In genomic region chr3L:4490702-4491243, dm6 we compare ENCODE assay signal across 1 fruit fly cellular context.
TF ChIP-seq lines count a peak whose summit lies in the region.

CG13722 (minus strand) TSS chr3L:4490963.

TF ChIP-seq in whole organism, embryonic, 481 proteins besides CTCF, POLR2A, EP300 and RAD21 (continued from another document):
- TF ChIP-seq scrt (GFP tag; optimal IDR thresholded peaks at IDR 0.05; lab: Kevin White, UChicago) (no peak), CG5953 (GFP tag; IDR thresholded peaks at IDR 0.05; lab: Robert Waterston, UW) (no peak), HLH4C (GFP tag; IDR thresholded peaks at IDR 0.05; lab: Robert Waterston, UW; ENCODE audit: partially characterized antibody) (no peak), Lim3 (GFP tag; IDR thresholded peaks at IDR 0.05; lab: Robert Waterston, UW) (no peak), CG2129 (GFP tag; IDR thresholded peaks at IDR 0.05; lab: Robert Waterston, UW; ENCODE audit: partially characterized antibody) (no peak), CG11695 (GFP tag; IDR thresholded peaks at IDR 0.05; lab: Robert Waterston, UW) (no peak), fd64A (GFP tag; optimal IDR thresholded peaks at IDR 0.05; lab: Kevin White, UChicago) (no peak), bcd (GFP tag; optimal IDR thresholded peaks at IDR 0.05; lab: Kevin White, UChicago) (no peak), pan (optimal IDR thresholded peaks at IDR 0.05; lab: Kevin White, UChicago) (no peak), pan (GFP tag; optimal IDR thresholded peaks at IDR 0.05 in 1 of 2, IDR thresholded peaks at IDR 0.05 in 1 of 2) (peak in 1 of 2 experiments; percentile 15), vnd (GFP tag; IDR thresholded peaks at IDR 0.05; lab: Robert Waterston, UW; ENCODE audit: partially characterized antibody) (no peak), E2f2 (GFP tag; IDR thresholded peaks at IDR 0.05; lab: Robert Waterston, UW) (0 out of 2 replicates have a peak, but pooled peaks have one; percentile 13), chm (GFP tag; IDR thresholded peaks at IDR 0.05; lab: Robert Waterston, UW) (no peak), Kr (GFP tag; optimal IDR thresholded peaks at IDR 0.05; lab: Kevin White, UChicago) (no peak), p53 (GFP tag; optimal IDR thresholded peaks at IDR 0.05; lab: Kevin White, UChicago) (no peak), D19A (tag; optimal IDR thresholded peaks at IDR 0.05; lab: Kevin White, UChicago) (no peak), btn (GFP tag; optimal IDR thresholded peaks at IDR 0.05; lab: Kevin White, UChicago) (no peak), fu2 (GFP tag; optimal IDR thresholded peaks at IDR 0.05; lab: Kevin White, UChicago) (no peak), CG12219 (GFP tag; optimal IDR thresholded peaks at IDR 0.05; lab: Kevin White, UChicago) (no peak), BEAF-32 (GFP tag; optimal IDR thresholded peaks at IDR 0.05; lab: Kevin White, UChicago) (no peak), dysf (GFP tag; IDR thresholded peaks at IDR 0.05; lab: Robert Waterston, UW) (0 out of 3 replicates have a peak, but pooled peaks have one; percentile 14), hbn (GFP tag; IDR thresholded peaks at IDR 0.05; lab: Robert Waterston, UW; ENCODE audit: partially characterized antibody) (no peak), CG10321 (GFP tag; IDR thresholded peaks at IDR 0.05; lab: Robert Waterston, UW) (no peak), CG10959 (GFP tag; IDR thresholded peaks at IDR 0.05; lab: Robert Waterston, UW) (no peak), Hr51 (GFP tag; optimal IDR thresholded peaks at IDR 0.05; lab: Kevin White, UChicago) (no peak), lmd (GFP tag; IDR thresholded peaks at IDR 0.05; lab: Robert Waterston, UW) (no peak), Oaz (GFP tag; IDR thresholded peaks at IDR 0.05; lab: Robert Waterston, UW) (no peak), CG17912 (GFP tag; optimal IDR thresholded peaks at IDR 0.05; lab: Kevin White, UChicago) (no peak), CG11560 (tag; IDR thresholded peaks at IDR 0.05; lab: Robert Waterston, UW) (no peak), Rx (GFP tag; IDR thresholded peaks at IDR 0.05; lab: Robert Waterston, UW) (no peak), nerfin-1 (tag; optimal IDR thresholded peaks at IDR 0.05; lab: Kevin White, UChicago) (no peak), CG18599 (GFP tag; optimal IDR thresholded peaks at IDR 0.05; lab: Kevin White, UChicago) (no peak), tio (GFP tag; optimal IDR thresholded peaks at IDR 0.05; lab: Kevin White, UChicago) (no peak), CG7271 (tag; optimal IDR thresholded peaks at IDR 0.05; lab: Kevin White, UChicago) (no peak), hb (GFP tag; IDR thresholded peaks at IDR 0.05; lab: Robert Waterston, UW; ENCODE audit: partially characterized antibody) (no peak), Dp (GFP tag; optimal IDR thresholded peaks at IDR 0.05; lab: Kevin White, UChicago) (no peak), CG12391 (tag; optimal IDR thresholded peaks at IDR 0.05; lab: Kevin White, UChicago) (no peak), Dad (GFP tag; optimal IDR thresholded peaks at IDR 0.05; lab: Kevin White, UChicago) (no peak), YL-1 (GFP tag; optimal IDR thresholded peaks at IDR 0.05; lab: Kevin White, UChicago) (no peak), sna (GFP tag; IDR thresholded peaks at IDR 0.05; lab: Robert Waterston, UW; ENCODE audit: partially characterized antibody) (0 out of 2 replicates have a peak, but pooled peaks have one; percentile 18), eyg (GFP tag; optimal IDR thresholded peaks at IDR 0.05; lab: Kevin White, UChicago) (no peak), CG16779 (GFP tag; IDR thresholded peaks at IDR 0.05; lab: Robert Waterston, UW) (no peak), twi (tag; optimal IDR thresholded peaks at IDR 0.05; lab: Kevin White, UChicago) (no peak), CG7928 (GFP tag; optimal IDR thresholded peaks at IDR 0.05; lab: Kevin White, UChicago) (no peak), CG6813 (GFP tag; optimal IDR thresholded peaks at IDR 0.05; lab: Kevin White, UChicago) (no peak), Bgb (GFP tag; IDR thresholded peaks at IDR 0.05; lab: Robert Waterston, UW; ENCODE audit: partially characterized antibody) (no peak), grn (GFP tag; optimal IDR thresholded peaks at IDR 0.05; lab: Kevin White, UChicago) (no peak), peb (GFP tag; IDR thresholded peaks at IDR 0.05; lab: Robert Waterston, UW) (no peak), croc (GFP tag; conservative IDR thresholded peaks at IDR 0.05; lab: Robert Waterston, UW) (no peak), CG1529 (GFP tag; optimal IDR thresholded peaks at IDR 0.05; lab: Kevin White, UChicago) (no peak), CG32532 (GFP tag; IDR thresholded peaks at IDR 0.05; lab: Robert Waterston, UW) (no peak), repo (GFP tag; optimal IDR thresholded peaks at IDR 0.05; lab: Kevin White, UChicago) (no peak), CG33213 (GFP tag; optimal IDR thresholded peaks at IDR 0.05; lab: Kevin White, UChicago) (no peak), maf-S (GFP tag; optimal IDR thresholded peaks at IDR 0.05; lab: Kevin White, UChicago) (no peak), CG4707 (GFP tag; optimal IDR thresholded peaks at IDR 0.05; lab: Kevin White, UChicago) (no peak), CG10274 (GFP tag; optimal IDR thresholded peaks at IDR 0.05; lab: Kevin White, UChicago) (peak; percentile 13), CG9727 (GFP tag; optimal IDR thresholded peaks at IDR 0.05; lab: Kevin White, UChicago) (no peak), crol (GFP tag; IDR thresholded peaks at IDR 0.05; lab: Robert Waterston, UW) (0 out of 2 replicates have a peak, but pooled peaks have one; percentile 47), CG10543 (GFP tag; optimal IDR thresholded peaks at IDR 0.05; lab: Kevin White, UChicago) (no peak), sisA (GFP tag; IDR thresholded peaks at IDR 0.05; lab: Robert Waterston, UW) (no peak), chn (GFP tag; optimal IDR thresholded peaks at IDR 0.05; lab: Kevin White, UChicago) (no peak), ems (GFP tag; optimal IDR thresholded peaks at IDR 0.05; lab: Kevin White, UChicago) (no peak), CG9437 (GFP tag; optimal IDR thresholded peaks at IDR 0.05; lab: Kevin White, UChicago) (no peak), CG13424 (tag; optimal IDR thresholded peaks at IDR 0.05; lab: Kevin White, UChicago) (no peak), otp (GFP tag; IDR thresholded peaks at IDR 0.05; lab: Robert Waterston, UW) (peak; percentile 65; the same call in 2 of the 3 replicates), CG34376 (GFP tag; optimal IDR thresholded peaks at IDR 0.05; lab: Kevin White, UChicago) (no peak), Hr78 (GFP tag; optimal IDR thresholded peaks at IDR 0.05; lab: Kevin White, UChicago) (no peak), CG5245 (GFP tag; optimal IDR thresholded peaks at IDR 0.05; lab: Kevin White, UChicago) (no peak), CG15601 (tag; optimal IDR thresholded peaks at IDR 0.05; lab: Kevin White, UChicago) (no peak), Sry-β (GFP tag; optimal IDR thresholded peaks at IDR 0.05; lab: Kevin White, UChicago) (no peak), org-1 (GFP tag; optimal IDR thresholded peaks at IDR 0.05; lab: Kevin White, UChicago) (no peak), CG6689 (GFP tag; IDR thresholded peaks at IDR 0.05; lab: Robert Waterston, UW) (no peak), CG10209 (GFP tag; optimal IDR thresholded peaks at IDR 0.05; lab: Kevin White, UChicago) (no peak), NFAT (GFP tag; IDR thresholded peaks at IDR 0.05; lab: Robert Waterston, UW) (no peak), HHEX (GFP tag; optimal IDR thresholded peaks at IDR 0.05; lab: Kevin White, UChicago) (no peak), CG13287 (GFP tag; IDR thresholded peaks at IDR 0.05; lab: Robert Waterston, UW; ENCODE audit: partially characterized antibody) (no peak), trem (tag; optimal IDR thresholded peaks at IDR 0.05; lab: Kevin White, UChicago) (no peak), Mrtf (GFP tag; IDR thresholded peaks at IDR 0.05; lab: Robert Waterston, UW) (no peak), HLH3B (GFP tag; IDR thresholded peaks at IDR 0.05; lab: Robert Waterston, UW) (no peak), gsb-n (tag; optimal IDR thresholded peaks at IDR 0.05; lab: Kevin White, UChicago) (no peak), onecut (GFP tag; IDR thresholded peaks at IDR 0.05; lab: Robert Waterston, UW) (no peak), Hr39 (optimal IDR thresholded peaks at IDR 0.05; lab: Kevin White, UChicago) (no peak), CG34224 (GFP tag; IDR thresholded peaks at IDR 0.05; lab: Robert Waterston, UW; ENCODE audit: partially characterized antibody) (no peak), CG8359 (GFP tag; optimal IDR thresholded peaks at IDR 0.05; lab: Kevin White, UChicago; ENCODE audit: borderline replicate concordance) (peak; percentile 99), CG1832 (GFP tag; optimal IDR thresholded peaks at IDR 0.05; lab: Kevin White, UChicago) (no peak), tx (GFP tag; optimal IDR thresholded peaks at IDR 0.05; lab: Kevin White, UChicago) (no peak), HmgD (GFP tag; optimal IDR thresholded peaks at IDR 0.05; lab: Kevin White, UChicago) (no peak), CG6854 (GFP tag; optimal IDR thresholded peaks at IDR 0.05; lab: Kevin White, UChicago) (no peak), knrl (GFP tag; IDR thresholded peaks at IDR 0.05; lab: Robert Waterston, UW; ENCODE audit: partially characterized antibody) (no peak), CG9609 (GFP tag; optimal IDR thresholded peaks at IDR 0.05; lab: Kevin White, UChicago) (no peak), CG8089 (GFP tag; optimal IDR thresholded peaks at IDR 0.05; lab: Kevin White, UChicago) (no peak), CG10654 (GFP tag; optimal IDR thresholded peaks at IDR 0.05; lab: Kevin White, UChicago) (no peak), Scr (GFP tag; IDR thresholded peaks at IDR 0.05; lab: Robert Waterston, UW; ENCODE audit: partially characterized antibody) (no peak), Gug (GFP tag; IDR thresholded peaks at IDR 0.05; lab: Robert Waterston, UW) (no peak), CG31365 (tag; optimal IDR thresholded peaks at IDR 0.05; lab: Kevin White, UChicago) (no peak), CG2202 (tag; optimal IDR thresholded peaks at IDR 0.05; lab: Kevin White, UChicago) (no peak), tin (GFP tag; optimal IDR thresholded peaks at IDR 0.05; lab: Kevin White, UChicago) (no peak), Ravus (GFP tag; IDR thresholded peaks at IDR 0.05; lab: Robert Waterston, UW) (no peak), CG11247 (GFP tag; IDR thresholded peaks at IDR 0.05; lab: Robert Waterston, UW) (no peak), dmrt99B (tag; optimal IDR thresholded peaks at IDR 0.05; lab: Kevin White, UChicago) (no peak), CG17328 (GFP tag; IDR thresholded peaks at IDR 0.05; lab: Robert Waterston, UW) (no peak), abd-A (tag; optimal IDR thresholded peaks at IDR 0.05; lab: Kevin White, UChicago) (no peak), H15 (GFP tag; IDR thresholded peaks at IDR 0.05; lab: Robert Waterston, UW) (0 out of 3 replicates have a peak, but pooled peaks have one; percentile 34), CG8478 (optimal IDR thresholded peaks at IDR 0.05; lab: Kevin White, UChicago) (no peak), CG12155 (GFP tag; optimal IDR thresholded peaks at IDR 0.05; lab: Kevin White, UChicago) (no peak), CG34422 (GFP tag; IDR thresholded peaks at IDR 0.05; lab: Robert Waterston, UW) (0 out of 3 replicates have a peak, but pooled peaks have one; percentile 15), ase (GFP tag; IDR thresholded peaks at IDR 0.05; lab: Robert Waterston, UW) (no peak), ERR (GFP tag; optimal IDR thresholded peaks at IDR 0.05; lab: Kevin White, UChicago) (no peak), sens-2 (GFP tag; IDR thresholded peaks at IDR 0.05; lab: Robert Waterston, UW) (no peak), Bteb2 (GFP tag; optimal IDR thresholded peaks at IDR 0.05; lab: Kevin White, UChicago) (no peak), NK7.1 (GFP tag; optimal IDR thresholded peaks at IDR 0.05; lab: Kevin White, UChicago) (no peak), nom (GFP tag; optimal IDR thresholded peaks at IDR 0.05; lab: Kevin White, UChicago) (peak; percentile 60), Dll (GFP tag; IDR thresholded peaks at IDR 0.05; lab: Robert Waterston, UW; ENCODE audit: partially characterized antibody) (0 out of 4 replicates have a peak, but pooled peaks have one; percentile 14), schlank (tag; optimal IDR thresholded peaks at IDR 0.05; lab: Kevin White, UChicago) (no peak), Pdp1 (GFP tag; optimal IDR thresholded peaks at IDR 0.05; lab: Kevin White, UChicago) (no peak), Bdp1 (GFP tag; optimal IDR thresholded peaks at IDR 0.05; lab: Kevin White, UChicago) (no peak), CG30431 (GFP tag; optimal IDR thresholded peaks at IDR 0.05; lab: Kevin White, UChicago) (no peak), CG10267 (tag; optimal IDR thresholded peaks at IDR 0.05; lab: Kevin White, UChicago) (no peak), CG7556 (GFP tag; optimal IDR thresholded peaks at IDR 0.05; lab: Kevin White, UChicago) (no peak), CG2120 (GFP tag; optimal IDR thresholded peaks at IDR 0.05; lab: Kevin White, UChicago) (no peak), chinmo (GFP tag; IDR thresholded peaks at IDR 0.05; lab: Robert Waterston, UW; ENCODE audit: partially characterized antibody) (0 out of 4 replicates have a peak, but pooled peaks have one; percentile 64), tll (GFP tag; optimal IDR thresholded peaks at IDR 0.05; lab: Kevin White, UChicago) (no peak), salm (tag; optimal IDR thresholded peaks at IDR 0.05; lab: Kevin White, UChicago) (no peak), so (GFP tag; IDR thresholded peaks at IDR 0.05; lab: Robert Waterston, UW) (no peak), CG12942 (GFP tag; optimal IDR thresholded peaks at IDR 0.05; lab: Kevin White, UChicago) (no peak), danr (GFP tag; IDR thresholded peaks at IDR 0.05; lab: Robert Waterston, UW) (no peak)
